Worm (Caenorhabditis elegans) whole organism, L2 larva: ENCODE data around the gene Y38F1A.1.

Source experiments
- ceh-82 ChIP-seq: fragments of 150-350 bp; optimal IDR thresholded peaks from 2 replicates; lab custom pipeline; 2014; ENCODE audit warnings: missing biosample characterization, missing genetic modification characterization
- lin-39 ChIP-seq: fragments of 150-350 bp; optimal IDR thresholded peaks from 2 replicates; lab custom pipeline; 2014; ENCODE audit warnings: missing biosample characterization, missing genetic modification reagents, missing genetic modification characterization
- nhr-11 ChIP-seq: fragments of 150-350 bp; optimal IDR thresholded peaks from 2 replicates; lab custom pipeline; 2014; ENCODE audit warnings: missing biosample characterization, missing genetic modification characterization
- nhr-12 ChIP-seq: fragments of 150-350 bp; optimal IDR thresholded peaks from 2 replicates; lab custom pipeline; 2014; ENCODE audit warnings: missing biosample characterization, missing genetic modification characterization
- unc-62 ChIP-seq: fragments of 150-350 bp; optimal IDR thresholded peaks from 2 replicates; lab custom pipeline; 2014; ENCODE audit warnings: missing biosample characterization, missing genetic modification reagents, missing genetic modification characterization

DNA sequence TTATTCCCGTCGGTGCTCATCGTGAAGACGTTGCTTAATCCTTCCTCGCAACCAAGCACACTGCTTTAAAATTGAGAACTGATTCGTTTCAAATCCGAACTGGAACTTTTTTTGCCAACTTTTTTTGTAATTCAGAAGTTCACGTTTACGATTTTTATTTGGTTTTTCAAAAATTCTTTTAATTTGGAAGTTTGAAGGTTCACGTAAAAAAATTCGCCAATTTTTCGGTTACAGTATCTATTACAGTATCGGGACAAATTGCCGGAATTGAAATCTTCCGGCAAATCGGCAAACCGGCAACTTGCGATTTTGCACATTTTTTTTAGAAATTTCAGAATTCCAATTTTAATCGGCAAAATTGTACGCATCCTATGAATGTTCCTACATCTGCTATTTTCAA, 26.3 kb downstream of the Y38F1A.1 start, which contains the start of gene F58G1.3:
- TF ChIP-seq nhr-11 (tag; lab: Kevin White, UChicago): no peak
- TF ChIP-seq ceh-82 (tag; lab: Kevin White, UChicago): no peak
- no peak for TF ChIP-seq unc-62 (GFP tag; lab: Kevin White, UChicago)
- TF ChIP-seq lin-39: no peak
- no peak for TF ChIP-seq nhr-12 (tag; lab: Kevin White, UChicago)
